Worm (Caenorhabditis elegans): ENCODE results near the gene clec-22.

clec-22 gene

DNA sequence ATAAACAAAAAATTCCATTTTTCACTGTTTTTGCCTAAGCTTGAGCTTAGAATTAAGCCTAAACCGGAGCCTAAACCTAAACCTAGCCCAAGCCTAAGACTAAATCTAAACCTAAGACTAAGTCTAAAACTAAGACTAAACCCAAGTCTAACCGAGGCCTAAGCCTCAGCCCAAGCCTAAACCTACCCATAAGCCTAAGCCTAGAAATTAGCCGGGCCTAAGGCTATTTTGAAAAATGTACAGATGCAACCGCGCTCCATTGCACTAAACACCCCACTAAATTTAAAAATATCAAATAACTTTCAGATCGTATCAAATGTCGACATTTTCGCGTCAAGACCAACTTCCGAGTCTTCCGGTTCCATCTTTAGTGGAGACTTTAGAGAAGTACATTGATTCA lies 43.0 kb upstream of the clec-22 start, which contains the start of gene T20B3.1:
Gene T20B3.1, plus strand, starts transcription at position 301 of the 400 bp plus-strand sequence.
- TF ChIP-seq sem-4 (tag; optimal IDR thresholded peaks at IDR 0.05): no peak
- no peak for TF ChIP-seq nhr-6 (tag; optimal IDR thresholded peaks at IDR 0.05)
- no peak for TF ChIP-seq nhr-12 (tag; optimal IDR thresholded peaks at IDR 0.05)
- no peak for TF ChIP-seq nhr-77 (tag; optimal IDR thresholded peaks at IDR 0.05)
- no peak for TF ChIP-seq unc-55 (GFP tag; optimal IDR thresholded peaks at IDR 0.05)
- no peak for TF ChIP-seq nhr-237 (tag; optimal IDR thresholded peaks at IDR 0.05)
- no peak for TF ChIP-seq fos-1 (tag; optimal IDR thresholded peaks at IDR 0.05)
- no peak for TF ChIP-seq blmp-1 (tag; optimal IDR thresholded peaks at IDR 0.05; ENCODE audit: insufficient read depth)
- TF ChIP-seq crh-2 (tag; optimal IDR thresholded peaks at IDR 0.05): no peak

ce11 chrV:16816707-16817106 lies 41.5 kb upstream of the clec-22 start:
- TF ChIP-seq fos-1 (tag; optimal IDR thresholded peaks at IDR 0.05): peak; percentile 42
- TF ChIP-seq ztf-4 (tag; optimal IDR thresholded peaks at IDR 0.05): no peak
- TF ChIP-seq sem-4 (tag; optimal IDR thresholded peaks at IDR 0.05): no peak
- TF ChIP-seq peb-1 (tag; optimal IDR thresholded peaks at IDR 0.05): no peak
- TF ChIP-seq ztf-11 (tag; optimal IDR thresholded peaks at IDR 0.05): no peak
- no peak for TF ChIP-seq zag-1 (tag; optimal IDR thresholded peaks at IDR 0.05)
- TF ChIP-seq sma-9 (GFP tag; optimal IDR thresholded peaks at IDR 0.05): peak; percentile 29
- TF ChIP-seq sma-9 (tag; optimal IDR thresholded peaks at IDR 0.05): no peak
- TF ChIP-seq gmeb-1 (tag; optimal IDR thresholded peaks at IDR 0.05): peak; percentile 45
- no peak for TF ChIP-seq nhr-23 (tag; optimal IDR thresholded peaks at IDR 0.05)
- TF ChIP-seq lin-39 (tag; optimal IDR thresholded peaks at IDR 0.05): no peak

ce11 chrV:16821270-16821737 lies 36.9 kb upstream of the clec-22 start, which contains the start of gene T20B3.14:
T20B3.14 (minus strand) TSS chrV:16821320.
- TF ChIP-seq unc-55 (GFP tag; optimal IDR thresholded peaks at IDR 0.05) (peak; percentile 39), alr-1 (tag; optimal IDR thresholded peaks at IDR 0.05) (no peak)

- TF ChIP-seq crh-2 (tag; optimal IDR thresholded peaks at IDR 0.05) (no peak), gmeb-1 (tag; optimal IDR thresholded peaks at IDR 0.05) (no peak), lin-39 (tag; optimal IDR thresholded peaks at IDR 0.05) (no peak), mdl-1 (tag; optimal IDR thresholded peaks at IDR 0.05) (no peak), peb-1 (tag; optimal IDR thresholded peaks at IDR 0.05) (no peak), ceh-82 (tag; optimal IDR thresholded peaks at IDR 0.05) (no peak), ama-1 (optimal IDR thresholded peaks at IDR 0.05) (no peak), elt-3 (tag; optimal IDR thresholded peaks at IDR 0.05) (no peak), ceh-16 (tag; optimal IDR thresholded peaks at IDR 0.05) (no peak), sma-3 (GFP tag; optimal IDR thresholded peaks at IDR 0.05) (no peak), egl-27 (tag; optimal IDR thresholded peaks at IDR 0.05) (no peak), sem-4 (tag; optimal IDR thresholded peaks at IDR 0.05) (no peak), mbf-1 (tag; optimal IDR thresholded peaks at IDR 0.05) (no peak), nhr-129 (tag; optimal IDR thresholded peaks at IDR 0.05) (no peak), ztf-4 (tag; optimal IDR thresholded peaks at IDR 0.05) (no peak), ztf-1 (GFP tag; conservative IDR thresholded peaks at IDR 0.05) (no peak), C34F6.9 (tag; optimal IDR thresholded peaks at IDR 0.05) (no peak), nhr-21 (tag; optimal IDR thresholded peaks at IDR 0.05) (no peak)
These were observed 30.7 kb upstream of the clec-22 start, which contains the start of gene srh-216 for ce11 chrV:16827485-16827884. srh-216 (minus strand) TSS chrV:16827585.

DNA sequence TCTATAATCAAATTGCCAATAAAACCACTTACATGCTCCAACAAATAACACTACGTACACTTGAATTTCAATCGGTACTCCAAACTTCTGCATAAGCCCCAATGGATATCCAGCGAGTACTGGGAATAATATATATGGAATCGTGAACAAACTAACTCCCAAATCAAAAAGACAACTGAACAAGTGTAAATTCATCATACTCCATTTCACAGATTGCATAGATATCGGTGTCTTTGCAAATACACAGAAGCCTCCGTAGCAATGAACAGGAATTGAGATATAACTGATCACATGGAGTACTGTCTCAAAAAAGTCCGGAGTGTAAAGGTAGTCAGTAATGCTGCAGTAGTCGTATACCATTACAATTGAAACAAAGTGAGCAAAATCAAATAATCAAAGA lies 28.8 kb upstream of the clec-22 start, which contains the start of gene srh-214:
Gene srh-214, minus strand, starts transcription at position 360 of the 400 bp plus-strand sequence.
- TF ChIP-seq zag-1 (tag; optimal IDR thresholded peaks at IDR 0.05) (no peak), nhr-129 (tag; optimal IDR thresholded peaks at IDR 0.05) (no peak), R02D3.7 (tag; optimal IDR thresholded peaks at IDR 0.05) (no peak), dmd-4 (tag; optimal IDR thresholded peaks at IDR 0.05) (no peak), C34F6.9 (tag; optimal IDR thresholded peaks at IDR 0.05) (no peak), unc-55 (GFP tag; optimal IDR thresholded peaks at IDR 0.05) (no peak), gmeb-1 (tag; optimal IDR thresholded peaks at IDR 0.05) (no peak), crh-2 (tag; optimal IDR thresholded peaks at IDR 0.05) (no peak), ztf-1 (GFP tag; conservative IDR thresholded peaks at IDR 0.05) (no peak), mdl-1 (tag; optimal IDR thresholded peaks at IDR 0.05) (no peak), elt-3 (tag; optimal IDR thresholded peaks at IDR 0.05) (no peak), skn-1 (tag; optimal IDR thresholded peaks at IDR 0.05) (no peak), ztf-4 (tag; optimal IDR thresholded peaks at IDR 0.05) (no peak), ama-1 (optimal IDR thresholded peaks at IDR 0.05) (no peak), F13H6.1 (tag; optimal IDR thresholded peaks at IDR 0.05) (no peak), blmp-1 (tag; optimal IDR thresholded peaks at IDR 0.05; ENCODE audit: insufficient read depth) (no peak), nhr-21 (tag; optimal IDR thresholded peaks at IDR 0.05) (no peak), elt-1 (tag; optimal IDR thresholded peaks at IDR 0.05) (no peak), nhr-6 (tag; optimal IDR thresholded peaks at IDR 0.05) (no peak), mab-5 (tag; optimal IDR thresholded peaks at IDR 0.05) (no peak)
